Fruit fly (Drosophila melanogaster) whole organism, prepupa: ENCODE data around the gene sv.

ENCODE experiments used
- Blimp-1 ChIP-seq: fragments of 200-800 bp; sonication (Bioruptor generic); optimal IDR thresholded peaks from 3 replicates; lab custom pipeline; 2017; ENCODE audit warnings: missing biosample characterization, missing genetic modification characterization, mild to moderate bottlenecking, moderate library complexity, missing genetic modification reagents
- CG10631 ChIP-seq: fragments of 200-800 bp; sonication (Bioruptor generic); optimal IDR thresholded peaks from 2 replicates; lab custom pipeline; 2016; ENCODE audit warnings: missing biosample characterization, missing genetic modification characterization
- CG10669 ChIP-seq: fragments of 200-800 bp; sonication (Bioruptor generic); optimal IDR thresholded peaks from 3 replicates; lab custom pipeline; 2018; ENCODE audit warnings: missing biosample characterization, mild to moderate bottlenecking, missing genetic modification characterization, moderate library complexity
- CG11294 ChIP-seq: fragments of 200-800 bp; sonication (Bioruptor generic); IDR thresholded peaks from 2 replicates; pipeline ENCODE4 v1.3.6; 2022; ENCODE audit warnings: missing biosample characterization, missing genetic modification characterization
- CG11762 ChIP-seq: fragments of 200-800 bp; sonication (Bioruptor generic); optimal IDR thresholded peaks from 3 replicates; lab custom pipeline; 2016; ENCODE audit warnings: missing biosample characterization, missing genetic modification characterization; ENCODE audit not compliant: insufficient read depth
- CG11902 ChIP-seq: fragments of 200-800 bp; sonication (Bioruptor generic); optimal IDR thresholded peaks from 3 replicates; lab custom pipeline; 2016; ENCODE audit warnings: missing biosample characterization, missing genetic modification characterization
- CG15336 ChIP-seq: fragments of 200-800 bp; sonication (Bioruptor generic); IDR thresholded peaks from 2 replicates; pipeline ENCODE4 v1.3.6; 2022; ENCODE audit warnings: missing biosample characterization, missing genetic modification characterization
- CG1621 ChIP-seq: fragments of 200-800 bp; sonication (Bioruptor generic); optimal IDR thresholded peaks from 3 replicates; lab custom pipeline; 2018; ENCODE audit warnings: missing biosample characterization, mild to moderate bottlenecking, missing genetic modification characterization
- CG16779 ChIP-seq: fragments of 200-800 bp; sonication (Bioruptor generic); optimal IDR thresholded peaks from 3 replicates; lab custom pipeline; 2017; ENCODE audit warnings: missing biosample characterization, mild to moderate bottlenecking, missing genetic modification characterization
- CG3032 ChIP-seq: fragments of 200-800 bp; optimal IDR thresholded peaks from 2 replicates; lab custom pipeline; 2019; ENCODE audit warnings: missing biosample characterization, mild to moderate bottlenecking, missing genetic modification characterization, moderate library complexity
- CG31627 ChIP-seq: fragments of 200-800 bp; sonication (Bioruptor generic); optimal IDR thresholded peaks from 3 replicates; lab custom pipeline; 2016; ENCODE audit warnings: missing biosample characterization, missing genetic modification characterization
- CG32006 ChIP-seq: fragments of 200-800 bp; sonication (Bioruptor generic); optimal IDR thresholded peaks from 3 replicates; lab custom pipeline; 2017; ENCODE audit warnings: missing biosample characterization, mild to moderate bottlenecking, missing genetic modification characterization
- CG34406 ChIP-seq: fragments of 200-800 bp; sonication (Bioruptor generic); optimal IDR thresholded peaks from 3 replicates; lab custom pipeline; 2016; ENCODE audit warnings: missing biosample characterization, missing genetic modification characterization
- CG3919 ChIP-seq: fragments of 200-800 bp; sonication (Bioruptor generic); optimal IDR thresholded peaks from 3 replicates; lab custom pipeline; 2016; ENCODE audit warnings: missing biosample characterization, missing genetic modification characterization
- CG4318 ChIP-seq: fragments of 200-800 bp; sonication (Bioruptor generic); optimal IDR thresholded peaks from 3 replicates; lab custom pipeline; 2017; ENCODE audit warnings: missing biosample characterization, mild to moderate bottlenecking, missing genetic modification characterization
- CG6163 ChIP-seq: fragments of 200-800 bp; sonication (Bioruptor generic); IDR thresholded peaks from 3 replicates; pipeline ENCODE4 v1.3.6; 2022; ENCODE audit warnings: missing biosample characterization, missing genetic modification characterization
- CG6276 ChIP-seq: fragments of 200-800 bp; sonication (Bioruptor generic); optimal IDR thresholded peaks from 2 replicates; lab custom pipeline; 2017; ENCODE audit warnings: missing biosample characterization, mild to moderate bottlenecking, missing genetic modification characterization
- CG6792 ChIP-seq: fragments of 200-800 bp; sonication (Bioruptor generic); optimal IDR thresholded peaks from 3 replicates; lab custom pipeline; 2016; ENCODE audit warnings: missing biosample characterization, missing genetic modification characterization
- CG6808 ChIP-seq: fragments of 200-800 bp; sonication (Bioruptor generic); optimal IDR thresholded peaks from 3 replicates; lab custom pipeline; 2017; ENCODE audit warnings: missing biosample characterization, missing genetic modification characterization, mild to moderate bottlenecking, moderate library complexity, missing genetic modification reagents
- CG6854 ChIP-seq: fragments of 200-800 bp; sonication (Bioruptor generic); optimal IDR thresholded peaks from 2 replicates; lab custom pipeline; 2017; ENCODE audit warnings: missing biosample characterization, mild to moderate bottlenecking, missing genetic modification characterization
- CG7368 ChIP-seq: fragments of 200-800 bp; sonication (Bioruptor generic); optimal IDR thresholded peaks from 3 replicates; lab custom pipeline; 2016; ENCODE audit warnings: missing biosample characterization, missing genetic modification characterization
- CG8119 ChIP-seq: fragments of 200-800 bp; sonication (Bioruptor generic); IDR thresholded peaks from 3 replicates; pipeline ENCODE4 v1.3.6; 2022; ENCODE audit warnings: missing biosample characterization, missing genetic modification characterization
- CG8319 ChIP-seq: fragments of 200-800 bp; sonication (Bioruptor generic); optimal IDR thresholded peaks from 3 replicates; lab custom pipeline; 2016; ENCODE audit warnings: missing biosample characterization, missing genetic modification characterization
- CG8632 ChIP-seq: fragments of 200-800 bp; sonication (Bioruptor generic); optimal IDR thresholded peaks from 3 replicates; lab custom pipeline; 2016; ENCODE audit warnings: missing biosample characterization, missing genetic modification characterization
- CG9139 ChIP-seq: fragments of 200-800 bp; sonication (Bioruptor generic); optimal IDR thresholded peaks from 3 replicates; lab custom pipeline; 2017; ENCODE audit warnings: missing biosample characterization, mild to moderate bottlenecking, missing genetic modification characterization
- Eip75B ChIP-seq: fragments of 200-800 bp; sonication (Bioruptor generic); optimal IDR thresholded peaks from 3 replicates; lab custom pipeline; 2016; ENCODE audit warnings: missing biosample characterization, missing genetic modification characterization
- Eip78C ChIP-seq: fragments of 200-800 bp; sonication (Bioruptor generic); peaks from one replicate; lab custom pipeline; 2016; ENCODE audit warnings: missing biosample characterization, missing genetic modification characterization
- Eip93F ChIP-seq: fragments of 200-800 bp; sonication (Bioruptor generic); optimal IDR thresholded peaks from 2 replicates; lab custom pipeline; 2016; ENCODE audit warnings: missing biosample characterization, mild to moderate bottlenecking, missing genetic modification characterization
- Ets96B ChIP-seq: fragments of 200-800 bp; optimal IDR thresholded peaks from 2 replicates; lab custom pipeline; 2019; ENCODE audit warnings: missing biosample characterization, mild to moderate bottlenecking, missing genetic modification characterization, moderate library complexity
- Gug ChIP-seq: fragments of 200-800 bp; sonication (Bioruptor generic); IDR thresholded peaks from 2 replicates; pipeline ENCODE4 v1.3.6; 2022; ENCODE audit warnings: missing biosample characterization, missing genetic modification characterization
- Hr38 ChIP-seq: sonication (Bioruptor generic); optimal IDR thresholded peaks from 2 replicates; lab custom pipeline; 2016; ENCODE audit warnings: missing biosample characterization, missing genetic modification characterization
- Hr39 ChIP-seq: fragments of 200-800 bp; sonication (Bioruptor generic); optimal IDR thresholded peaks from 2 replicates; lab custom pipeline; 2016; ENCODE audit warnings: missing biosample characterization, missing genetic modification characterization
- Hr4 ChIP-seq: fragments of 200-800 bp; sonication (Bioruptor generic); optimal IDR thresholded peaks from 3 replicates; lab custom pipeline; 2016; ENCODE audit warnings: missing biosample characterization, missing genetic modification characterization
- Lpt ChIP-seq: fragments of 200-800 bp; sonication (Bioruptor generic); optimal IDR thresholded peaks from 3 replicates; lab custom pipeline; 2016; ENCODE audit warnings: missing biosample characterization, missing genetic modification characterization
- Met ChIP-seq: fragments of 200-800 bp; sonication (Bioruptor generic); optimal IDR thresholded peaks from 3 replicates; lab custom pipeline; 2016; ENCODE audit warnings: missing biosample characterization, missing genetic modification characterization
- OdsH ChIP-seq: fragments of 200-800 bp; sonication (Bioruptor generic); optimal IDR thresholded peaks from 3 replicates; lab custom pipeline; 2016; ENCODE audit warnings: missing biosample characterization, missing genetic modification characterization
- Smox ChIP-seq: fragments of 200-800 bp; sonication (Bioruptor generic); optimal IDR thresholded peaks from 3 replicates; lab custom pipeline; 2016; ENCODE audit warnings: missing biosample characterization, missing genetic modification characterization
- Sox102F ChIP-seq: fragments of 200-800 bp; sonication (Bioruptor generic); optimal IDR thresholded peaks from 2 replicates; lab custom pipeline; 2016; ENCODE audit warnings: missing biosample characterization, mild to moderate bottlenecking, missing genetic modification characterization
- Sox14 ChIP-seq: fragments of 200-800 bp; sonication (Bioruptor generic); optimal IDR thresholded peaks from 3 replicates; lab custom pipeline; 2016; ENCODE audit warnings: missing biosample characterization, missing genetic modification characterization
- achi ChIP-seq: fragments of 200-800 bp; sonication (Bioruptor generic); optimal IDR thresholded peaks from 3 replicates; lab custom pipeline; 2016; ENCODE audit warnings: missing biosample characterization, missing genetic modification characterization
- acj6 ChIP-seq: fragments of 200-800 bp; sonication (Bioruptor generic); optimal IDR thresholded peaks from 3 replicates; lab custom pipeline; 2016; ENCODE audit warnings: missing biosample characterization, missing genetic modification characterization
- cyc ChIP-seq: fragments of 200-800 bp; sonication (Bioruptor generic); optimal IDR thresholded peaks from 3 replicates; lab custom pipeline; 2016; ENCODE audit warnings: missing biosample characterization, missing genetic modification characterization
- dac ChIP-seq: fragments of 200-800 bp; sonication (Bioruptor generic); optimal IDR thresholded peaks from 2 replicates; lab custom pipeline; 2017; ENCODE audit warnings: missing biosample characterization, mild to moderate bottlenecking, missing genetic modification characterization
- dsx ChIP-seq: fragments of 200-800 bp; optimal IDR thresholded peaks from 3 replicates; lab custom pipeline; 2019; ENCODE audit warnings: missing biosample characterization, mild to moderate bottlenecking, missing genetic modification characterization, moderate library complexity; ENCODE audit not compliant: poor library complexity, severe bottlenecking
- eg ChIP-seq: fragments of 200-800 bp; sonication (Bioruptor generic); IDR thresholded peaks from 3 replicates; pipeline ENCODE4 v1.3.6; 2022; ENCODE audit warnings: missing biosample characterization, missing genetic modification characterization
- esn ChIP-seq: fragments of 200-800 bp; sonication (Bioruptor generic); optimal IDR thresholded peaks from 2 replicates; lab custom pipeline; 2016; ENCODE audit warnings: missing biosample characterization, mild to moderate bottlenecking, missing genetic modification characterization, moderate library complexity
- fd59A ChIP-seq: fragments of 200-800 bp; sonication (Bioruptor generic); optimal IDR thresholded peaks from 2 replicates; lab custom pipeline; 2017; ENCODE audit warnings: missing biosample characterization, mild to moderate bottlenecking, missing genetic modification characterization, missing genetic modification reagents
- fkh ChIP-seq: fragments of 200-800 bp; sonication (Bioruptor generic); optimal IDR thresholded peaks from 3 replicates; lab custom pipeline; 2017; ENCODE audit warnings: missing biosample characterization, mild to moderate bottlenecking, missing genetic modification characterization, moderate library complexity
- pdm3 ChIP-seq: fragments of 200-800 bp; sonication (Bioruptor generic); optimal IDR thresholded peaks from 3 replicates; lab custom pipeline; 2016; ENCODE audit warnings: missing biosample characterization, missing genetic modification characterization
- salr ChIP-seq, 2 experiments: fragments of 200-800 bp; sonication (Bioruptor generic); optimal IDR thresholded peaks; 3 replicates each; lab custom pipeline; 2016 to 2018; ENCODE audit warnings: missing biosample characterization in 2 of 2, missing genetic modification characterization in 2 of 2, mild to moderate bottlenecking in 1 of 2
- spab ChIP-seq: fragments of 200-800 bp; sonication (Bioruptor generic); optimal IDR thresholded peaks from 2 replicates; lab custom pipeline; 2017; ENCODE audit warnings: missing biosample characterization, mild to moderate bottlenecking, missing genetic modification characterization, missing genetic modification reagents
- svp ChIP-seq: fragments of 200-800 bp; sonication (Bioruptor generic); peaks from one replicate; lab custom pipeline; 2016; ENCODE audit warnings: missing biosample characterization, missing genetic modification characterization
- vri ChIP-seq: fragments of 200-800 bp; sonication (Bioruptor generic); optimal IDR thresholded peaks from 3 replicates; lab custom pipeline; 2016; ENCODE audit warnings: missing biosample characterization, mild to moderate bottlenecking, missing genetic modification characterization

sv gene

DNA sequence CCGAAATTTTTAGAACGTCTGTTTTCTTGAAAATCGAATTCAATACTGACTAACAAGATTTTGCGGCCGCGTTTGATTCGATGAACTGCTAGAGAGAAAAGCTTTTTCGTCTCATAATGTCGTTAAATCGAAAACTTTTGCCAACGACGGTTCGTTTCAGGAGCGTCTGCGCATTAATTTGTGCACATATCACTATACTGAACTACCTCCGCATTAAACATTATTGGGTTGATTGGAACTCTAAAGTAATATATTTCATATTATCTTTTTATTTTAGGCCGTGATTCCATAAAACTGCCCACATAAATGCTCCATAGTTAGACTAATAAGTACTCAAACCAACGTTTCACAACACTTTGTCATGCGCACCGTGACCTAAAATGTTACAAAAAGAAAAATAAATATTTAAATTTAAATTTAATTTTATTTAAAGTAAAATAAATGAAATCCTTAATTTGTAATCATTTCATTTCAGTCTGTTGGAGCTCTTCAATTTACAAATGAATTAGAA lies 34.9 kb upstream of the sv start, which contains the start of gene CaMKII:
Gene CaMKII, minus strand, starts transcription at position 51 of the 511 bp plus-strand sequence.
- TF ChIP-seq CG11902 (GFP tag; lab: Kevin White, UChicago) (no peak), Hr38 (GFP tag; lab: Kevin White, UChicago) (no peak), Eip93F (GFP tag; lab: Kevin White, UChicago) (no peak), CG8319 (GFP tag; lab: Kevin White, UChicago) (no peak), CG6792 (GFP tag; lab: Kevin White, UChicago) (no peak), Sox14 (GFP tag; lab: Kevin White, UChicago) (peak; percentile 7), CG4318 (no peak), Sox102F (GFP tag; lab: Kevin White, UChicago) (peak; percentile 1), spab (GFP tag; lab: Kevin White, UChicago) (no peak), CG32006 (GFP tag; lab: Kevin White, UChicago) (no peak), Met (GFP tag; lab: Kevin White, UChicago) (peak; percentile 35), CG10669 (GFP tag; lab: Kevin White, UChicago) (peak; percentile 2), CG3919 (no peak), achi (no peak), CG6808 (GFP tag; lab: Kevin White, UChicago) (no peak), Blimp-1 (no peak), svp (GFP tag; lab: Kevin White, UChicago) (no peak), pdm3 (GFP tag; lab: Kevin White, UChicago) (peak; percentile 33), OdsH (GFP tag; lab: Kevin White, UChicago) (peak; percentile 46), Lpt (no peak), Hr4 (peak; percentile 35), salr (GFP tag; optimal IDR thresholded peaks at IDR 0.05; lab: Kevin White, UChicago) (no peak), Smox (GFP tag; lab: Kevin White, UChicago) (no peak), CG11762 (GFP tag; lab: Kevin White, UChicago) (no peak), fkh (GFP tag; lab: Kevin White, UChicago) (no peak), Eip75B (GFP tag; lab: Kevin White, UChicago) (peak; percentile 17), cyc (GFP tag; lab: Kevin White, UChicago) (no peak), vri (GFP tag; lab: Kevin White, UChicago) (no peak), eg (no peak), CG31627 (GFP tag; lab: Kevin White, UChicago) (no peak), CG6163 (no peak), CG16779 (tag; lab: Kevin White, UChicago) (no peak), fd59A (GFP tag; lab: Kevin White, UChicago) (no peak), dac (GFP tag; lab: Kevin White, UChicago) (no peak), Gug (GFP tag; lab: Robert Waterston, UW) (no peak), Eip78C (peak; percentile 83), CG7368 (GFP tag; lab: Kevin White, UChicago) (no peak), CG8119 (GFP tag; lab: Robert Waterston, UW) (no peak), dsx (GFP tag; lab: Kevin White, UChicago) (no peak), CG9139 (GFP tag; lab: Kevin White, UChicago) (no peak), CG6276 (GFP tag; lab: Kevin White, UChicago) (no peak), CG34406 (GFP tag; lab: Kevin White, UChicago) (peak; percentile 16), Ets96B (tag; lab: Kevin White, UChicago) (peak; percentile 4), CG11294 (GFP tag; lab: Robert Waterston, UW) (no peak), esn (GFP tag; lab: Kevin White, UChicago) (peak; percentile 28), CG10631 (GFP tag; lab: Kevin White, UChicago) (peak; percentile 44), CG3032 (no peak), CG15336 (GFP tag; lab: Robert Waterston, UW) (no peak), CG1621 (tag; lab: Kevin White, UChicago) (no peak), acj6 (GFP tag; lab: Kevin White, UChicago) (peak; percentile 36), Hr39 (GFP tag; lab: Kevin White, UChicago) (no peak), CG8632 (GFP tag; lab: Kevin White, UChicago) (no peak), CG6854 (no peak)
